Fruit fly (Drosophila melanogaster) whole organism, wandering third instar larva: ENCODE measurements around the gene CaBP1.

Source experiments
- Abd-B ChIP-seq: fragments of >200 bp; optimal IDR thresholded peaks from 2 replicates; lab custom pipeline; 2017; ENCODE audit warnings: missing biosample characterization, missing genetic modification characterization
- CG32264 ChIP-seq: fragments of 200-800 bp; sonication (Bioruptor generic); optimal IDR thresholded peaks from 2 replicates; lab custom pipeline; 2016; ENCODE audit warnings: missing biosample characterization, missing genetic modification characterization
- CG9705 ChIP-seq: fragments of 200-800 bp; sonication (Bioruptor generic); optimal IDR thresholded peaks from 2 replicates; lab custom pipeline; 2018; ENCODE audit warnings: missing biosample characterization, mild to moderate bottlenecking, missing genetic modification characterization
- CrebA ChIP-seq: fragments of 200-800 bp; sonication (Bioruptor generic); optimal IDR thresholded peaks from 2 replicates; lab custom pipeline; 2016; ENCODE audit warnings: missing biosample characterization, mild to moderate bottlenecking, missing genetic modification characterization, borderline replicate concordance
- Dfd ChIP-seq: fragments of >200 bp; optimal IDR thresholded peaks from 2 replicates; lab custom pipeline; 2017; ENCODE audit warnings: missing biosample characterization, missing genetic modification characterization
- Dif ChIP-seq: fragments of 200-275, 200-300 bp; sonication (Bioruptor generic); optimal IDR thresholded peaks from 2 replicates; lab custom pipeline; 2018; ENCODE audit warnings: missing biosample characterization, missing genetic modification characterization; ENCODE audit not compliant: partially characterized antibody
- GATAd ChIP-seq: sonication (Bioruptor generic); optimal IDR thresholded peaks from 2 replicates; lab custom pipeline; 2016; ENCODE audit warnings: missing biosample characterization, missing genetic modification characterization
- HLH106 ChIP-seq: fragments of 200-800 bp; optimal IDR thresholded peaks from 3 replicates; lab custom pipeline; 2019; ENCODE audit warnings: missing biosample characterization, mild to moderate bottlenecking, missing genetic modification characterization, moderate library complexity
- Hnf4 ChIP-seq: fragments of 200-800 bp; sonication (Bioruptor generic); optimal IDR thresholded peaks from 2 replicates; lab custom pipeline; 2016; ENCODE audit warnings: missing biosample characterization, mild to moderate bottlenecking, missing genetic modification characterization
- Hr78 ChIP-seq: fragments of >200 bp; optimal IDR thresholded peaks from 2 replicates; lab custom pipeline; 2017; ENCODE audit warnings: missing biosample characterization, missing genetic modification characterization
- Hr83 ChIP-seq: fragments of 200-300 bp; sonication (Bioruptor generic); optimal IDR thresholded peaks from 2 replicates; lab custom pipeline; 2016; ENCODE audit warnings: missing biosample characterization, mild to moderate bottlenecking, missing genetic modification characterization, moderate library complexity; ENCODE audit not compliant: poor library complexity, severe bottlenecking
- Jra ChIP-seq: sonication (Bioruptor generic); optimal IDR thresholded peaks from 2 replicates; lab custom pipeline; 2016; ENCODE audit warnings: missing biosample characterization, missing genetic modification characterization
- Mio ChIP-seq: sonication (Bioruptor generic); optimal IDR thresholded peaks from 2 replicates; lab custom pipeline; 2016; ENCODE audit warnings: missing biosample characterization, missing genetic modification characterization
- Myc ChIP-seq: fragments of >200 bp; optimal IDR thresholded peaks from 2 replicates; lab custom pipeline; 2017
- N ChIP-seq: fragments of >200 bp; optimal IDR thresholded peaks from 2 replicates; lab custom pipeline; 2018; ENCODE audit warnings: missing biosample characterization, missing external identifiers, missing genetic modification characterization
- OdsH ChIP-seq: fragments of 200-800 bp; sonication (Bioruptor generic); optimal IDR thresholded peaks from 2 replicates; lab custom pipeline; 2016; ENCODE audit warnings: missing biosample characterization, mild to moderate bottlenecking, missing genetic modification characterization
- Rel ChIP-seq, 2 experiments: fragments of 200-800 bp; sonication (Bioruptor generic) in 1 of 2; optimal IDR thresholded peaks; 2 replicates in 1 of 2; 3 replicates in 1 of 2; lab custom pipeline; 2016 to 2019; ENCODE audit warnings: mild to moderate bottlenecking in 2 of 2, missing biosample characterization in 2 of 2, missing genetic modification characterization in 2 of 2, moderate library complexity in 1 of 2
- Sp1 ChIP-seq: fragments of 200-800 bp; sonication (Bioruptor generic); optimal IDR thresholded peaks from 3 replicates; lab custom pipeline; 2019; ENCODE audit warnings: missing biosample characterization, mild to moderate bottlenecking, missing genetic modification characterization, moderate library complexity
- Vsx2 ChIP-seq: fragments of 200-300, 225-300 bp; sonication (Bioruptor generic); optimal IDR thresholded peaks from 2 replicates; lab custom pipeline; 2018; ENCODE audit warnings: missing biosample characterization, missing genetic modification characterization; ENCODE audit not compliant: partially characterized antibody
- br ChIP-seq: fragments of 200-800 bp; sonication (Bioruptor generic); optimal IDR thresholded peaks from 2 replicates; lab custom pipeline; 2016; ENCODE audit warnings: missing biosample characterization, missing genetic modification characterization
- brk ChIP-seq: fragments of 200-800 bp; sonication (Bioruptor generic); optimal IDR thresholded peaks from 2 replicates; lab custom pipeline; 2016; ENCODE audit warnings: missing biosample characterization, mild to moderate bottlenecking, missing genetic modification characterization
- dl ChIP-seq, 2 experiments: fragments of 175-275, 200-275 bp in 1 of 2; fragments of 200-275 bp in 1 of 2; sonication (Bioruptor generic); optimal IDR thresholded peaks; lab custom pipeline; 2018; ENCODE audit warnings: mild to moderate bottlenecking in 2 of 2, missing biosample characterization in 2 of 2, missing genetic modification characterization in 2 of 2, moderate library complexity in 2 of 2; ENCODE audit not compliant: partially characterized antibody in 2 of 2, insufficient read depth in 1 of 2
- dmrt93B ChIP-seq: fragments of 200-800 bp; sonication (Bioruptor generic); optimal IDR thresholded peaks from 2 replicates; lab custom pipeline; 2018; ENCODE audit warnings: missing biosample characterization, mild to moderate bottlenecking, missing genetic modification characterization
- dsf ChIP-seq: sonication (Bioruptor generic); optimal IDR thresholded peaks from 2 replicates; lab custom pipeline; 2016; ENCODE audit warnings: missing biosample characterization, missing genetic modification characterization, borderline replicate concordance
- ey ChIP-seq: fragments of 200-800 bp; sonication (Bioruptor generic); optimal IDR thresholded peaks from 2 replicates; lab custom pipeline; 2016; ENCODE audit warnings: missing biosample characterization, missing genetic modification characterization
- foxo ChIP-seq, 2 experiments: fragments of 200-800 bp; sonication (Bioruptor generic); optimal IDR thresholded peaks; 2 replicates in 1 of 2; 3 replicates in 1 of 2; lab custom pipeline; 2016 to 2017; ENCODE audit warnings: missing biosample characterization in 2 of 2, missing genetic modification characterization in 2 of 2
- fru ChIP-seq: fragments of 200-800 bp; sonication (Bioruptor generic); optimal IDR thresholded peaks from 3 replicates; lab custom pipeline; 2016; ENCODE audit warnings: missing biosample characterization, mild to moderate bottlenecking, missing genetic modification characterization
- h ChIP-seq: fragments of 200-800 bp; sonication (Bioruptor generic); optimal IDR thresholded peaks from 3 replicates; lab custom pipeline; 2016; ENCODE audit warnings: missing biosample characterization, mild to moderate bottlenecking, missing genetic modification characterization
- jim ChIP-seq: fragments of 175-275, 200-325 bp; sonication (Bioruptor generic); optimal IDR thresholded peaks from 2 replicates; lab custom pipeline; 2016; ENCODE audit warnings: missing biosample characterization, mild to moderate bottlenecking, missing genetic modification characterization
- lola ChIP-seq: fragments of >200 bp; optimal IDR thresholded peaks from 2 replicates; lab custom pipeline; 2017; ENCODE audit warnings: missing biosample characterization, missing genetic modification characterization
- pan ChIP-seq: fragments of >200 bp; optimal IDR thresholded peaks from 2 replicates; lab custom pipeline; 2017
- psq ChIP-seq: fragments of 200-800 bp; sonication (Bioruptor generic); optimal IDR thresholded peaks from 3 replicates; lab custom pipeline; 2017; ENCODE audit warnings: missing biosample characterization, mild to moderate bottlenecking, missing genetic modification characterization, moderate library complexity
- rgr ChIP-seq: fragments of 200-800 bp; sonication (Bioruptor generic); optimal IDR thresholded peaks from 3 replicates; lab custom pipeline; 2016; ENCODE audit warnings: missing biosample characterization, mild to moderate bottlenecking, missing genetic modification characterization
- sage ChIP-seq: fragments of 200-800 bp; sonication (Bioruptor generic); optimal IDR thresholded peaks from 2 replicates; lab custom pipeline; 2016; ENCODE audit warnings: missing biosample characterization, mild to moderate bottlenecking, missing genetic modification characterization
- sv ChIP-seq: fragments of 200-800 bp; sonication (Bioruptor generic); optimal IDR thresholded peaks from 3 replicates; lab custom pipeline; 2016; ENCODE audit warnings: missing biosample characterization, missing genetic modification characterization
- tai ChIP-seq: sonication (Bioruptor generic); optimal IDR thresholded peaks from 2 replicates; lab custom pipeline; 2016; ENCODE audit warnings: missing biosample characterization, missing genetic modification characterization
- usp ChIP-seq: fragments of >200 bp; optimal IDR thresholded peaks from 2 replicates; lab custom pipeline; 2017; ENCODE audit warnings: missing biosample characterization, missing genetic modification characterization
- woc ChIP-seq: sonication (Bioruptor generic); optimal IDR thresholded peaks from 2 replicates; lab custom pipeline; 2016; ENCODE audit warnings: missing biosample characterization, mild to moderate bottlenecking, missing genetic modification characterization

The CaBP1 gene

dm6 chr2L:16316410-16316809 is 40.1 kb downstream of the CaBP1 start:
- TF ChIP-seq pan (no peak), Rel (GFP tag; optimal IDR thresholded peaks at IDR 0.05; lab: Kevin White, UChicago) (no peak), Rel (tag; optimal IDR thresholded peaks at IDR 0.05; lab: Kevin White, UChicago) (peak; percentile 27)

dm6 chr2L:16315844-16316243 is 40.7 kb downstream of the CaBP1 start:
- TF ChIP-seq HLH106 = no peak
- TF ChIP-seq woc = no peak
- no peak for TF ChIP-seq psq (GFP tag; lab: Kevin White, UChicago)
- TF ChIP-seq N (GFP tag; lab: Kevin White, UChicago) = no peak
- TF ChIP-seq fru (GFP tag; lab: Kevin White, UChicago) = no peak
- TF ChIP-seq, all 38 proteins: peak for 0

- TF ChIP-seq HLH106 (no peak), Myc (lab: Kevin White, UChicago) (no peak), CG9705 (GFP tag; lab: Kevin White, UChicago) (peak; percentile 18), Dfd (GFP tag; lab: Kevin White, UChicago) (no peak), dl (GFP tag; optimal IDR thresholded peaks at IDR 0.05; lab: Kevin White, UChicago; ENCODE audit: insufficient read depth in 1 of 2, partially characterized antibody in 2 of 2) (peak; percentile 66 to 86), Vsx2 (no peak), Sp1 (GFP tag; lab: Kevin White, UChicago) (peak; percentile 28), Hnf4 (GFP tag; lab: Kevin White, UChicago) (no peak), Hr83 (GFP tag; lab: Kevin White, UChicago) (no peak), fru (GFP tag; lab: Kevin White, UChicago) (peak; percentile 68), Rel (GFP tag; optimal IDR thresholded peaks at IDR 0.05; lab: Kevin White, UChicago) (no peak), Rel (tag; optimal IDR thresholded peaks at IDR 0.05; lab: Kevin White, UChicago) (peak; percentile 95), br (GFP tag; lab: Kevin White, UChicago) (no peak), GATAd (GFP tag; lab: Kevin White, UChicago) (no peak), woc (peak; percentile 0), Mio (GFP tag; lab: Kevin White, UChicago) (no peak), jim (no peak), rgr (GFP tag; lab: Kevin White, UChicago) (no peak), CrebA (no peak), h (GFP tag; lab: Kevin White, UChicago) (peak; percentile 31), Hr78 (GFP tag; lab: Kevin White, UChicago) (no peak), sage (GFP tag; lab: Kevin White, UChicago) (peak; percentile 29), foxo (GFP tag; optimal IDR thresholded peaks at IDR 0.05; lab: Kevin White, UChicago) (peak in 1 of 2 experiments; percentile 23)
Measured at dm6 chr2L:16315027-16315426, 41.5 kb downstream of the CaBP1 start.

- TF ChIP-seq Sp1 (GFP tag; lab: Kevin White, UChicago) (no peak), N (GFP tag; lab: Kevin White, UChicago) (no peak), Vsx2 (no peak), ey (no peak), CrebA (no peak), Hr83 (GFP tag; lab: Kevin White, UChicago) (peak; percentile 42), Dif (GFP tag; lab: Kevin White, UChicago) (no peak), Jra (GFP tag; lab: Kevin White, UChicago) (peak; percentile 23), brk (no peak), dl (GFP tag; optimal IDR thresholded peaks at IDR 0.05; lab: Kevin White, UChicago; ENCODE audit: insufficient read depth in 1 of 2, partially characterized antibody in 2 of 2) (no peak), foxo (GFP tag; optimal IDR thresholded peaks at IDR 0.05; lab: Kevin White, UChicago) (peak in 1 of 2 experiments; percentile 17), pan (no peak), tai (no peak), sage (GFP tag; lab: Kevin White, UChicago) (peak; percentile 49), OdsH (GFP tag; lab: Kevin White, UChicago) (no peak), Hnf4 (GFP tag; lab: Kevin White, UChicago) (peak; percentile 25), Rel (GFP tag; optimal IDR thresholded peaks at IDR 0.05; lab: Kevin White, UChicago) (no peak), Rel (tag; optimal IDR thresholded peaks at IDR 0.05; lab: Kevin White, UChicago) (peak; percentile 99), psq (GFP tag; lab: Kevin White, UChicago) (no peak), woc (no peak), sv (GFP tag; lab: Kevin White, UChicago) (no peak), Myc (lab: Kevin White, UChicago) (no peak), CG32264 (GFP tag; lab: Kevin White, UChicago) (no peak), Mio (GFP tag; lab: Kevin White, UChicago) (no peak), CG9705 (GFP tag; lab: Kevin White, UChicago) (no peak), usp (no peak), lola (GFP tag; lab: Kevin White, UChicago) (no peak), fru (GFP tag; lab: Kevin White, UChicago) (no peak), dsf (no peak), Abd-B (GFP tag; lab: Kevin White, UChicago) (no peak), rgr (GFP tag; lab: Kevin White, UChicago) (peak; percentile 38), h (GFP tag; lab: Kevin White, UChicago) (no peak), Hr78 (GFP tag; lab: Kevin White, UChicago) (no peak), jim (no peak), Dfd (GFP tag; lab: Kevin White, UChicago) (no peak), GATAd (GFP tag; lab: Kevin White, UChicago) (no peak), br (GFP tag; lab: Kevin White, UChicago) (no peak), HLH106 (no peak), dmrt93B (GFP tag; lab: Kevin White, UChicago) (no peak)
Measured at dm6 chr2L:16310648-16311047, 45.9 kb downstream of the CaBP1 start, which contains the start of the genes cni and fzy. Gene cni, minus strand, starts transcription at chr2L:16310726. Gene fzy, plus strand, starts transcription at chr2L:16310956.
